Worm (Caenorhabditis elegans): ENCODE results near the gene dph-5.

- TF ChIP-seq nhr-11 (tag; optimal IDR thresholded peaks at IDR 0.05): no peak
- TF ChIP-seq jun-1 (tag; optimal IDR thresholded peaks at IDR 0.05): no peak
- TF ChIP-seq aha-1 (tag): no peak
- TF ChIP-seq ces-1 (GFP tag; optimal IDR thresholded peaks at IDR 0.05): no peak
- no peak for TF ChIP-seq egl-27 (tag; optimal IDR thresholded peaks at IDR 0.05)
- no peak for TF ChIP-seq ceh-82 (tag; optimal IDR thresholded peaks at IDR 0.05)
- peak in 1 of 2 experiments; percentile 90 for TF ChIP-seq unc-62 (GFP tag; optimal IDR thresholded peaks at IDR 0.05 in 1 of 2)
- TF ChIP-seq unc-62 (tag; optimal IDR thresholded peaks at IDR 0.05): no peak
- peak; percentile 25 for TF ChIP-seq dpl-1 (GFP tag; optimal IDR thresholded peaks at IDR 0.05)
- TF ChIP-seq mep-1 (tag; optimal IDR thresholded peaks at IDR 0.05): no peak
- TF ChIP-seq nhr-111 (GFP tag; optimal IDR thresholded peaks at IDR 0.05): no peak
- TF ChIP-seq Y5F2A.4 (GFP tag; optimal IDR thresholded peaks at IDR 0.05): no peak
- TF ChIP-seq nhr-6 (tag; optimal IDR thresholded peaks at IDR 0.05): no peak
- TF ChIP-seq nhr-28 (tag; optimal IDR thresholded peaks at IDR 0.05): peak; percentile 10
Measured at ce11 chrII:11333846-11334638, 15.9 kb upstream of the dph-5 start.

All from whole organism, L4 larva.